Fruit fly (Drosophila melanogaster) whole organism, adult: Measurements from ENCODE around the gene Sfp70A4.

Source experiments
- CG11617 ChIP-seq: fragments of 200-800 bp; sonication (Bioruptor generic); optimal IDR thresholded peaks from 2 replicates; lab custom pipeline; 2017; ENCODE audit warnings: mild to moderate bottlenecking, missing biosample characterization, missing genetic modification reagents, missing genetic modification characterization
- CG12768 ChIP-seq: fragments of 200-800 bp; sonication (Bioruptor generic); optimal IDR thresholded peaks from 2 replicates; lab custom pipeline; 2017; ENCODE audit warnings: missing biosample characterization, missing genetic modification characterization, mild to moderate bottlenecking, moderate library complexity, missing genetic modification reagents
- CG14711 ChIP-seq: fragments of 200-800 bp; sonication (Bioruptor generic); optimal IDR thresholded peaks from 2 replicates; lab custom pipeline; 2018; ENCODE audit warnings: missing biosample characterization, mild to moderate bottlenecking, missing genetic modification characterization, moderate library complexity
- CG1620 ChIP-seq: fragments of 200-800 bp; sonication (Bioruptor generic); optimal IDR thresholded peaks from 2 replicates; lab custom pipeline; 2016; ENCODE audit warnings: missing biosample characterization, missing genetic modification characterization
- CG33017 ChIP-seq: fragments of 200-800 bp; sonication (Bioruptor generic); optimal IDR thresholded peaks from 2 replicates; lab custom pipeline; 2018; ENCODE audit warnings: missing biosample characterization, mild to moderate bottlenecking, missing genetic modification characterization, moderate library complexity
- CG5204 ChIP-seq: fragments of 200-800 bp; sonication (Bioruptor generic); optimal IDR thresholded peaks from 2 replicates; lab custom pipeline; 2016; ENCODE audit warnings: missing biosample characterization, missing genetic modification characterization
- CG7045 ChIP-seq: fragments of 200-800 bp; sonication (Bioruptor generic); optimal IDR thresholded peaks from 2 replicates; lab custom pipeline; 2017; ENCODE audit warnings: missing biosample characterization, mild to moderate bottlenecking, missing genetic modification characterization
- CG7101 ChIP-seq: fragments of 200-800 bp; sonication (Bioruptor generic); optimal IDR thresholded peaks from 2 replicates; lab custom pipeline; 2018; ENCODE audit warnings: missing biosample characterization, mild to moderate bottlenecking, missing genetic modification characterization, moderate library complexity
- Clk ChIP-seq: fragments of 200-800 bp; sonication (Bioruptor generic); optimal IDR thresholded peaks from 2 replicates; lab custom pipeline; 2017; ENCODE audit warnings: missing biosample characterization, missing genetic modification characterization
- Crg-1 ChIP-seq: fragments of 200-800 bp; sonication (Bioruptor generic); optimal IDR thresholded peaks from 2 replicates; lab custom pipeline; 2016; ENCODE audit warnings: missing biosample characterization, missing genetic modification characterization
- Hr96 ChIP-seq: fragments of 200-800 bp; sonication (Bioruptor generic); optimal IDR thresholded peaks from 2 replicates; lab custom pipeline; 2016; ENCODE audit warnings: missing biosample characterization, missing genetic modification characterization
- Mnt ChIP-seq: fragments of 200-800 bp; sonication (Bioruptor generic); optimal IDR thresholded peaks from 2 replicates; lab custom pipeline; 2016; ENCODE audit warnings: missing biosample characterization, mild to moderate bottlenecking, missing genetic modification characterization
- bab1 ChIP-seq: fragments of 200-800 bp; sonication (Bioruptor generic); optimal IDR thresholded peaks from 3 replicates; lab custom pipeline; 2019; ENCODE audit warnings: missing biosample characterization, mild to moderate bottlenecking, missing genetic modification characterization, moderate library complexity
- cic ChIP-seq: fragments of 200-800 bp; sonication (Bioruptor generic); optimal IDR thresholded peaks from 2 replicates; lab custom pipeline; 2017; ENCODE audit warnings: missing biosample characterization, mild to moderate bottlenecking, missing genetic modification characterization, moderate library complexity
- cnc ChIP-seq, 2 experiments: fragments of >200 bp; optimal IDR thresholded peaks; 2 replicates each; lab custom pipeline; 2017
- kay ChIP-seq: fragments of 200-800 bp; sonication (Bioruptor generic); peaks from one replicate; lab custom pipeline; 2016; ENCODE audit warnings: missing biosample characterization, missing genetic modification characterization, borderline replicate concordance
- ovo ChIP-seq: fragments of 200-800 bp; sonication (Bioruptor generic); optimal IDR thresholded peaks from 2 replicates; lab custom pipeline; 2016; ENCODE audit warnings: missing biosample characterization, missing genetic modification characterization
- pad ChIP-seq: fragments of 200-800 bp; sonication (Bioruptor generic); optimal IDR thresholded peaks from 3 replicates; lab custom pipeline; 2017; ENCODE audit warnings: missing biosample characterization, missing genetic modification characterization, mild to moderate bottlenecking, moderate library complexity, missing genetic modification reagents
- tj ChIP-seq: fragments of 200-800 bp; sonication (Bioruptor generic); optimal IDR thresholded peaks from 3 replicates; lab custom pipeline; 2017; ENCODE audit warnings: missing biosample characterization, mild to moderate bottlenecking, missing genetic modification characterization, moderate library complexity
- toe ChIP-seq: fragments of 200-800 bp; sonication (Bioruptor generic); optimal IDR thresholded peaks from 2 replicates; lab custom pipeline; 2016; ENCODE audit warnings: missing biosample characterization, missing genetic modification characterization

Sfp70A4 gene

DNA sequence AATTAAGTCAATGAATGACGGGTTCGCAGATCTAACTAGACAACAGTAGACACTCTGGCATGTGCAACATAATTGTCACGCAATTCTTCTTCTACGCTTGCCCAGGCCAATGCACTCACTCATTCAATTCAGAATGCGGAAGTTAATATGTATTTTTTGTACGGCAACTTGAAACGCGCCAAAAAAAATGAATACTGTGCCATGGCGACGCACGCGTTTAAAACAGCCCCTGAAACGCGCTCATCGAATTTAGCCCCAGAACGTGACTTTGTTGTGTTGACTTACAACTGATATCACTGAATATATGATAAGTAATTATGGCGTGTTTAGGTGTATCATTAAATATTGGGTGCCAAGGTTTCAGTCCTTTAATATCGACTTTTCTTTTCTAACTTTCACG is 30.6 kb downstream of the Sfp70A4 start:
- TF ChIP-seq cnc (optimal IDR thresholded peaks at IDR 0.05; lab: Kevin White, UChicago) = no peak
- TF ChIP-seq CG14711 = no peak
- no peak for TF ChIP-seq tj (GFP tag; lab: Kevin White, UChicago)
- TF ChIP-seq pad (GFP tag; lab: Kevin White, UChicago) = no peak
- no peak for TF ChIP-seq CG33017 (tag; lab: Kevin White, UChicago)

DNA sequence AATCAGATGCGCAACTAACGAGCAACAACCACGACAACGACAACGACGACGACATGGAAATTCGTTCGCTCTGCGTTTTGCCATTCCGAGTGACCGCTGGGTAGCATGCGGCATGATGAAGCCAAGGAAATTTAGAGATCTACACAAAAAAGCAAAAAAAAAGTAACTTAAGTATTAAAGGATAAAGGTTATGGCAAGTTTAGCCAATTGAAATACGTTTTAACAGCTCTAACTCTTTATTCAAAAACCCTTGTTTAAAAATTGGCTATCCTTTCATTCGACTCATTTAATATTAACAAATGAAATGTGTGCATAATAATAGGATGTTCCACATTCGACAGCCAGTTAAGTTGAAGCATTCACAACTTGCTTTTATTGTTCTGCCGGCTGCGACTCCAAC is 32.9 kb downstream of the Sfp70A4 start:
- TF ChIP-seq CG1620 (no peak), Hr96 (GFP tag; lab: Kevin White, UChicago) (no peak)

DNA sequence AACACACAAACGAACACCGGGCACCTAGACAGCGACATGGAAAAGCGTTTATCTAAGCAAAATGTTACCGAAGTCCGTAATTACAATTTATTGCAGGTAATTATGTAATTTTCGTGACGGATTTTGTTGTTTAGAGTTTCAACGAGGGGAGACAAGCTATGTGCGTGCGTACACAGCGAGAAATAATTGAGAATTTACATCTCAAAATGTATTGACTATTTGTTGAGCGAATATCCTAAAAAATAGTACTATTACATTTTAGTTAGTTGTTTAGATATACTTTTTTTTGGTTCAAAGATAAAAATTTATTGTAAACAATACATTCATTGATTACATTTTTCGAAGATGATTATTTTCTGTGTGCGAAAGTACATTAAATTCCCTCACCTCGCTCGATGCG is 34.4 kb downstream of the Sfp70A4 start:
- TF ChIP-seq tj (GFP tag; lab: Kevin White, UChicago) = peak; percentile 23
- TF ChIP-seq ovo (GFP tag; lab: Kevin White, UChicago) = no peak

DNA sequence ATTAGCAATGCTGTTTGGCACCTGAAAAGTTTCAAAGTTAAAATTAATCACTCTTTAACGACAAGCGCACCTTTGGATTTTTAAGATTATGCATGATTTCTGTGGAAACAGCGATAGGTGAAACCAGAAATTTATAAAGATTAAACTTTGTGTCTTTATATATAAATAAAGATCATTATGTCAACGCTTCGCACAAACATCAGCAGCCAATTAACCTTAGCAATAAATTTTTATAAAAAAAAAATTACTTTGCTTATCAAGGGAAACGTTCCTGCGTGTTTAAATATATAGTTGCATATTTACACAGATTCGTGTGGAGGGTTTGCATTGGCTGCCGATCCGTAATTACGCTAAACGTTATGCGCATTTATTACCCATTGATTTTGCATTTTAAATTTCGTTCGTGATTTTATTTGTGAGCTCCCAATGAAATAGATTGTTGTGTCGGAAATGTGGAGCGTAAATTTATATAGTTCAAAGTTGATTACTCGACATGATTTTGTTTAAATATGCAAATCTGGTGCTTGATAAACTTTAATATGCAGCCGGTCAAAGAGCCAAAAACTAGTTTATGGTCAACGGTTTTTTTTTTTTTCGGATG is 35.8 kb downstream of the Sfp70A4 start:
- TF ChIP-seq tj (GFP tag; lab: Kevin White, UChicago) = peak; percentile 17
- TF ChIP-seq toe (GFP tag; lab: Kevin White, UChicago) = no peak

DNA sequence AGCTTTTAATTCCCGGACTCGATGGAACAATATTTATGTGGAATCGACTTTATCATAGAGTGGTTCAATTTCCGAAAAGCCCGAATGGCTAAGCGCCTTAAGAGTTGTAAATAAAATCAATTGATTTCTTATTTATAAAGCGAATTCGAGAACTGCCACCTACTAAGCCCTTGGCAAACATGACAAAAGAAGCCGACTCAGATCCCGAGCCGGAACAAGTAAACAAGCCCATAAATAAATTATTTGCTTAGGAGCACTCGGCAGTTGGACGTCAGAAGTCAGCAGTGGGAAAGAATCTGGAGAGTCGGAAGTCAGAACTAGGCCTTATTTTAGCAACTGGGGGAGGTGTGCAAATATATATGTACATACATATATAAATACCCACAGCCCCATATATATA is 37.0 kb downstream of the Sfp70A4 start:
- TF ChIP-seq CG7045 (GFP tag; lab: Kevin White, UChicago) (no peak), cic (GFP tag; lab: Kevin White, UChicago) (no peak), CG5204 (GFP tag; lab: Kevin White, UChicago) (no peak), Crg-1 (GFP tag; lab: Kevin White, UChicago) (no peak), CG7101 (tag; lab: Kevin White, UChicago) (no peak), cnc (optimal IDR thresholded peaks at IDR 0.05; lab: Kevin White, UChicago) (no peak), Hr96 (GFP tag; lab: Kevin White, UChicago) (no peak), kay (no peak), CG11617 (GFP tag; lab: Kevin White, UChicago) (no peak), pad (GFP tag; lab: Kevin White, UChicago) (no peak), CG1620 (no peak), tj (GFP tag; lab: Kevin White, UChicago) (no peak), Clk (GFP tag; lab: Kevin White, UChicago) (no peak), bab1 (no peak)

DNA sequence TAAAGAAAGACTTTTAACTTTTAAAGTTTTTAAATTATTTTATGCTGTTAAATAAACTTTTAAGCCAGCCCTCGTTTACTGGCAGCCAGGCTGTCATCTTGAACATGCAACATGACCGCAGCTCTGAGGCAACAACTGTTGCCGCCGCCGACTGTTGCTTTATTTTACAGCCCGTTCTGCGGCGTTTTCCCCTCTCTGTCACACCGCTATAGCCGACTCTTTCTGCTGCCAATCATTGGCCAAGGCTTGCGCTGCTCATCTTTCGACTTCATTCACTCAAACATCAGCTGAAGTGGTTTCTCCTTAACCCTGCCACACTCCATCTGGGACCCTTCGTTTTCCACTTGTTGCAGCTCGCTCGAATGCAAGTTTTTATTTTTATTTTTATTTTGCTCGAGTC is 40.5 kb downstream of the Sfp70A4 start:
- no peak for TF ChIP-seq CG11617 (GFP tag; lab: Kevin White, UChicago)
- no peak for TF ChIP-seq Clk (GFP tag; lab: Kevin White, UChicago)
- no peak for TF ChIP-seq CG14711
- no peak for TF ChIP-seq CG1620
- TF ChIP-seq CG5204 (GFP tag; lab: Kevin White, UChicago) = no peak
- TF ChIP-seq cnc (optimal IDR thresholded peaks at IDR 0.05; lab: Kevin White, UChicago) = no peak
- TF ChIP-seq ovo (GFP tag; lab: Kevin White, UChicago) = no peak
- TF ChIP-seq pad (GFP tag; lab: Kevin White, UChicago) = no peak
- no peak for TF ChIP-seq Hr96 (GFP tag; lab: Kevin White, UChicago)
- TF ChIP-seq toe (GFP tag; lab: Kevin White, UChicago) = no peak
- TF ChIP-seq CG12768 = no peak
- TF ChIP-seq Crg-1 (GFP tag; lab: Kevin White, UChicago) = no peak
- TF ChIP-seq Mnt (GFP tag; lab: Kevin White, UChicago) = no peak
- TF ChIP-seq cic (GFP tag; lab: Kevin White, UChicago) = no peak
- no peak for TF ChIP-seq CG7045 (GFP tag; lab: Kevin White, UChicago)
- no peak for TF ChIP-seq bab1
- no peak for TF ChIP-seq kay
- TF ChIP-seq tj (GFP tag; lab: Kevin White, UChicago) = no peak

DNA sequence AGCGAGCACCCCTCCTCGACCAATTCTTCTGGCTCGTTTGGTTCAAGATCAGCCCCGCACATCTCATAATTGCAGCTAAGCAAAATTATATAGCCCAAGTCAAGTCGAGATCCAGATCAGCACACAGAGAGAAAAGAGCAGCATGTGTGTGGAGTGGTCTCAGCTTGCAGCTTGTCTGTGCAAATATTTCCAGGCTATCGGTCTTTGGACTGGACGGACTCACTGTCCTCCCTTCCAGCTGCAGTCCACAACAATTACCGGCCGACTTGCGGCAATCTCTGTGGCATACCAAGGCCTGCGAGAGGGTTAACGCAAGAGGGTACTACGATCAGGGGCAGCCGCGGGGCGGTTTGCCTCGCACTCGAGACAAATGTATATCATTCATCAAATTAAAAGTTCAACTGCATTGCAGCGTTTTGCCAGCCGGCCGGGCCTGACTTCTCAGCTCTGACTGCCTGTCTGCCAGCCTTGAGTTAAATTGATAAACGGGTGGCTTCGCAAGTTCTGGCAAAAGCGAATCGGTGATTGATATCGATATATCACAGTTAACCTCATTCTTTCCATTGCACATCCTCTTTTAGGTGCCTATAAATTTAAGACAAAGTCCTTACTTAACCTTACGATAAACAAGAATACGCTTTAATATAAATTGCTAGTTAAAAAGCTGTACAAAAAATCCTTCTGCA is 41.1 kb downstream of the Sfp70A4 start:
- TF ChIP-seq cic (GFP tag; lab: Kevin White, UChicago) (no peak), tj (GFP tag; lab: Kevin White, UChicago) (peak; percentile 56)

DNA sequence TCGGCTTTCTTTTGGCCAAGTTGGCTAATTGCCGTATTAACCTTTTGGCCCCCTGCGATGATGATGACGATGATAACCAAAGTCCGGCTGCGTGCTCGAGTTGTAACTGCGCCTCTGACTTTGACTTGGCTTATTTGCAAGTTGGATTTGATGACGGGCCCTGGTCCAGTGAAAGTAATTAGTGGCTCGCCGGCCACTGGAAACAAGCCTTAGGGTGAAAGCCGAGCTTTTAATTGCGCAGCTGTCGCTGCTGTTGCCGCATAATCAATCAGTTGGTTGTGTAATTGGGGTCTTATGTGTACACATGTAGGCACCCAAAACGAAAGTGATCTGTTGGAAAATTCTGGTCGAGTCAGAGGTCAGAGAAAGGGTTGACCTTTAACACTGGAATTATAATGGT is 42.4 kb downstream of the Sfp70A4 start:
- TF ChIP-seq kay (no peak), Clk (GFP tag; lab: Kevin White, UChicago) (no peak), CG33017 (tag; lab: Kevin White, UChicago) (no peak), Crg-1 (GFP tag; lab: Kevin White, UChicago) (no peak), cnc (optimal IDR thresholded peaks at IDR 0.05; lab: Kevin White, UChicago) (no peak), CG1620 (no peak), Mnt (GFP tag; lab: Kevin White, UChicago) (no peak), tj (GFP tag; lab: Kevin White, UChicago) (no peak), CG5204 (GFP tag; lab: Kevin White, UChicago) (no peak)
